Fruit fly (Drosophila melanogaster) whole organism, embryonic: Measurements from ENCODE around the gene Nmdar1.

ENCODE experiments used
- Aef1 ChIP-seq: fragments of 200-800 bp; sonication (Bioruptor generic); IDR thresholded peaks from 3 replicates; pipeline ENCODE4 v1.3.6; 2022; ENCODE audit warnings: missing biosample characterization, missing genetic modification characterization
- BEAF-32 ChIP-seq: fragments of 200-800 bp; sonication (Bioruptor generic); optimal IDR thresholded peaks from 3 replicates; lab custom pipeline; 2017; ENCODE audit warnings: missing biosample characterization, missing genetic modification characterization, mild to moderate bottlenecking, moderate library complexity, missing genetic modification reagents
- CG10209 ChIP-seq: fragments of 200-800 bp; sonication (Bioruptor generic); optimal IDR thresholded peaks from 3 replicates; lab custom pipeline; 2017; ENCODE audit warnings: missing biosample characterization, mild to moderate bottlenecking, missing genetic modification characterization, missing genetic modification reagents
- CG12744 ChIP-seq: fragments of 200-800 bp; sonication (Bioruptor generic); optimal IDR thresholded peaks from 2 replicates; lab custom pipeline; 2016; ENCODE audit warnings: missing biosample characterization, missing genetic modification characterization
- CG14050 ChIP-seq: fragments of 200-800 bp; sonication (Bioruptor generic); IDR thresholded peaks from 3 replicates; pipeline ENCODE4 v1.3.6; 2022; ENCODE audit warnings: missing biosample characterization, missing genetic modification characterization
- CG1529 ChIP-seq: fragments of 200-800 bp; sonication (Bioruptor generic); optimal IDR thresholded peaks from 3 replicates; lab custom pipeline; 2018; ENCODE audit warnings: missing biosample characterization, missing genetic modification characterization
- CG15696 ChIP-seq: fragments of 200-800 bp; sonication (Bioruptor generic); optimal IDR thresholded peaks from 2 replicates; lab custom pipeline; 2019; ENCODE audit warnings: missing biosample characterization, mild to moderate bottlenecking, missing genetic modification characterization, moderate library complexity
- CG17802 ChIP-seq: fragments of 200-800 bp; sonication (Bioruptor generic); optimal IDR thresholded peaks from 2 replicates; lab custom pipeline; 2018; ENCODE audit warnings: missing biosample characterization, mild to moderate bottlenecking, missing genetic modification characterization, moderate library complexity
- CG18599 ChIP-seq: fragments of 200-800 bp; sonication (Bioruptor generic); optimal IDR thresholded peaks from 3 replicates; lab custom pipeline; 2017; ENCODE audit warnings: missing biosample characterization, missing genetic modification characterization, mild to moderate bottlenecking, moderate library complexity, missing genetic modification reagents
- CG32767 ChIP-seq: fragments of 200-800 bp; sonication (Bioruptor generic); IDR thresholded peaks from 2 replicates; pipeline ENCODE4 v1.3.6; 2022; ENCODE audit warnings: missing biosample characterization, missing genetic modification characterization
- CG42726 ChIP-seq: fragments of 200-800 bp; sonication (Bioruptor generic); IDR thresholded peaks from 2 replicates; pipeline ENCODE4 v1.3.6; 2022; ENCODE audit warnings: missing biosample characterization, missing genetic modification characterization; ENCODE audit not compliant: partially characterized antibody
- CG6175 ChIP-seq: fragments of 200-800 bp; sonication (Bioruptor generic); IDR thresholded peaks from 3 replicates; pipeline ENCODE4 v1.3.6; 2022; ENCODE audit warnings: missing biosample characterization, missing genetic modification characterization
- CG7928 ChIP-seq: fragments of 200-800 bp; sonication (Bioruptor generic); optimal IDR thresholded peaks from 2 replicates; lab custom pipeline; 2017; ENCODE audit warnings: missing biosample characterization, mild to moderate bottlenecking, missing genetic modification characterization
- CG8290 ChIP-seq, 3 experiments: fragments of 200-800 bp; sonication (Bioruptor generic); optimal IDR thresholded peaks; 2 replicates each; lab custom pipeline; 2016 to 2019; ENCODE audit warnings: missing biosample characterization in 3 of 3, missing genetic modification characterization in 3 of 3, mild to moderate bottlenecking in 2 of 3, moderate library complexity in 1 of 3
- CG8388 ChIP-seq: fragments of 200-800 bp; sonication (Bioruptor generic); optimal IDR thresholded peaks from 2 replicates; lab custom pipeline; 2019; ENCODE audit warnings: missing biosample characterization, mild to moderate bottlenecking, missing genetic modification characterization, moderate library complexity
- CG8944 ChIP-seq: fragments of 200-800 bp; sonication (Bioruptor generic); optimal IDR thresholded peaks from 3 replicates; lab custom pipeline; 2016; ENCODE audit warnings: missing biosample characterization, missing genetic modification characterization
- CG9817 ChIP-seq: fragments of 200-800 bp; sonication (Bioruptor generic); optimal IDR thresholded peaks from 2 replicates; lab custom pipeline; 2018; ENCODE audit warnings: missing biosample characterization, mild to moderate bottlenecking, missing genetic modification characterization, moderate library complexity
- CTCF ChIP-seq: fragments of 200-800 bp; sonication (Bioruptor generic); optimal IDR thresholded peaks from 2 replicates; lab custom pipeline; 2017; ENCODE audit warnings: missing biosample characterization, mild to moderate bottlenecking, missing genetic modification characterization, moderate library complexity
- Drgx ChIP-seq: fragments of 200-800 bp; sonication (Bioruptor generic); IDR thresholded peaks from 2 replicates; pipeline ENCODE4 v1.3.6; 2022; ENCODE audit warnings: missing biosample characterization, missing genetic modification characterization
- Ets97D ChIP-seq: fragments of 200-800 bp; sonication (Bioruptor generic); optimal IDR thresholded peaks from 3 replicates; lab custom pipeline; 2016; ENCODE audit warnings: missing biosample characterization, missing genetic modification characterization
- Hand ChIP-seq: fragments of 200-800 bp; sonication (Bioruptor generic); optimal IDR thresholded peaks from 2 replicates; lab custom pipeline; 2017; ENCODE audit warnings: mild to moderate bottlenecking, missing biosample characterization, missing genetic modification reagents, missing genetic modification characterization
- MTF-1 ChIP-seq: fragments of 200-800 bp; sonication (Bioruptor generic); optimal IDR thresholded peaks from 2 replicates; lab custom pipeline; 2018; ENCODE audit warnings: missing biosample characterization, mild to moderate bottlenecking, missing genetic modification characterization, borderline replicate concordance
- NC2α ChIP-seq: fragments of 200-800 bp; sonication (Bioruptor generic); optimal IDR thresholded peaks from 2 replicates; lab custom pipeline; 2016; ENCODE audit warnings: missing biosample characterization, missing genetic modification characterization
- Oli ChIP-seq: fragments of 200-800 bp; sonication (Bioruptor generic); optimal IDR thresholded peaks from 2 replicates; lab custom pipeline; 2018; ENCODE audit warnings: missing biosample characterization, mild to moderate bottlenecking, missing genetic modification characterization, moderate library complexity
- Sin3A ChIP-seq: fragments of >200 bp; optimal IDR thresholded peaks from 2 replicates; lab custom pipeline; 2018
- Xbp1 ChIP-seq: fragments of 200-800 bp; sonication (Bioruptor generic); optimal IDR thresholded peaks from 3 replicates; lab custom pipeline; 2016; ENCODE audit warnings: missing biosample characterization, mild to moderate bottlenecking, missing genetic modification characterization
- abd-A ChIP-seq: fragments of 200-800 bp; sonication (Bioruptor generic); optimal IDR thresholded peaks from 3 replicates; lab custom pipeline; 2019; ENCODE audit warnings: missing biosample characterization, mild to moderate bottlenecking, missing genetic modification characterization, moderate library complexity
- aop ChIP-seq: fragments of 200-800 bp; sonication (Bioruptor generic); IDR thresholded peaks from 2 replicates; pipeline ENCODE4 v1.3.6; 2022; ENCODE audit warnings: missing biosample characterization, missing genetic modification characterization
- bcd ChIP-seq: fragments of 200-800 bp; sonication (Bioruptor generic); optimal IDR thresholded peaks from 2 replicates; lab custom pipeline; 2017; ENCODE audit warnings: missing biosample characterization, mild to moderate bottlenecking, missing genetic modification characterization
- chn ChIP-seq: fragments of 200-800 bp; sonication (Bioruptor generic); optimal IDR thresholded peaks from 2 replicates; lab custom pipeline; 2016; ENCODE audit warnings: missing biosample characterization, missing genetic modification characterization
- fd96Cb ChIP-seq: fragments of 200-800 bp; sonication (Bioruptor generic); optimal IDR thresholded peaks from 2 replicates; lab custom pipeline; 2018; ENCODE audit warnings: missing biosample characterization, mild to moderate bottlenecking, missing genetic modification characterization, moderate library complexity
- gfzf ChIP-seq: fragments of 200-800 bp; sonication (Bioruptor generic); optimal IDR thresholded peaks from 2 replicates; lab custom pipeline; 2016; ENCODE audit warnings: missing biosample characterization, mild to moderate bottlenecking, missing genetic modification characterization, moderate library complexity
- gro ChIP-seq: fragments of 200-800 bp; sonication (Bioruptor generic); optimal IDR thresholded peaks from 2 replicates; lab custom pipeline; 2016; ENCODE audit warnings: missing biosample characterization, missing genetic modification characterization
- hb ChIP-seq: fragments of 200-800 bp; sonication (Bioruptor generic); IDR thresholded peaks from 3 replicates; pipeline ENCODE4 v1.3.6; 2022; ENCODE audit warnings: missing biosample characterization, missing genetic modification characterization; ENCODE audit not compliant: partially characterized antibody
- insv ChIP-seq, 2 experiments: fragments of 200-800 bp; sonication (Bioruptor generic); optimal IDR thresholded peaks; 3 replicates each; lab custom pipeline; 2016 to 2018; ENCODE audit warnings: missing biosample characterization in 2 of 2, missing genetic modification characterization in 2 of 2
- inv ChIP-seq: fragments of 200-800 bp; sonication (Bioruptor generic); IDR thresholded peaks from 2 replicates; pipeline ENCODE4 v1.3.6; 2022; ENCODE audit warnings: missing biosample characterization, missing genetic modification characterization; ENCODE audit not compliant: partially characterized antibody
- jing ChIP-seq: fragments of 200-800 bp; sonication (Bioruptor generic); optimal IDR thresholded peaks from 2 replicates; lab custom pipeline; 2018; ENCODE audit warnings: missing biosample characterization, mild to moderate bottlenecking, missing genetic modification characterization
- luna ChIP-seq: fragments of 200-800 bp; sonication (Bioruptor generic); optimal IDR thresholded peaks from 2 replicates; lab custom pipeline; 2016; ENCODE audit warnings: missing biosample characterization, missing genetic modification characterization
- oc ChIP-seq: fragments of 200-800 bp; sonication (Bioruptor generic); optimal IDR thresholded peaks from 2 replicates; lab custom pipeline; 2018; ENCODE audit warnings: missing biosample characterization, mild to moderate bottlenecking, missing genetic modification characterization, moderate library complexity
- pfk ChIP-seq: fragments of 200-800 bp; sonication (Bioruptor generic); optimal IDR thresholded peaks from 2 replicates; lab custom pipeline; 2018; ENCODE audit warnings: missing biosample characterization, mild to moderate bottlenecking, missing genetic modification characterization, moderate library complexity
- repo ChIP-seq: fragments of 200-800 bp; sonication (Bioruptor generic); optimal IDR thresholded peaks from 2 replicates; lab custom pipeline; 2016; ENCODE audit warnings: missing biosample characterization, missing genetic modification characterization
- slou ChIP-seq: fragments of 200-800 bp; sonication (Bioruptor generic); optimal IDR thresholded peaks from 3 replicates; lab custom pipeline; 2016; ENCODE audit warnings: missing biosample characterization, missing genetic modification characterization
- stwl ChIP-seq: fragments of 200-800 bp; sonication (Bioruptor generic); optimal IDR thresholded peaks from 3 replicates; lab custom pipeline; 2018; ENCODE audit warnings: missing biosample characterization, mild to moderate bottlenecking, missing genetic modification characterization, moderate library complexity
- tgo ChIP-seq: fragments of 200-800 bp; sonication (Bioruptor generic); IDR thresholded peaks from 3 replicates; pipeline ENCODE4 v1.3.6; 2022; ENCODE audit warnings: missing biosample characterization, missing genetic modification characterization
- trem ChIP-seq: fragments of 200-800 bp; optimal IDR thresholded peaks from 3 replicates; lab custom pipeline; 2019; ENCODE audit warnings: missing biosample characterization, mild to moderate bottlenecking, missing genetic modification characterization, moderate library complexity
- ttk ChIP-seq: fragments of 200-800 bp; sonication (Bioruptor generic); IDR thresholded peaks from 2 replicates; pipeline ENCODE4 v2.1.2; 2022; ENCODE audit warnings: missing biosample characterization, missing genetic modification characterization
- vfl ChIP-seq: fragments of 200-800 bp; sonication (Bioruptor generic); optimal IDR thresholded peaks from 2 replicates; lab custom pipeline; 2016; ENCODE audit warnings: missing biosample characterization, missing genetic modification characterization
- vnd ChIP-seq: fragments of 200-800 bp; sonication (Bioruptor generic); IDR thresholded peaks from 3 replicates; pipeline ENCODE4 v1.3.6; 2022; ENCODE audit warnings: missing biosample characterization, missing genetic modification characterization; ENCODE audit not compliant: partially characterized antibody
- zen ChIP-seq: fragments of 200-800 bp; sonication (Bioruptor generic); optimal IDR thresholded peaks from 3 replicates; lab custom pipeline; 2018; ENCODE audit warnings: missing biosample characterization, mild to moderate bottlenecking, missing genetic modification characterization, moderate library complexity

Gene Nmdar1

DNA sequence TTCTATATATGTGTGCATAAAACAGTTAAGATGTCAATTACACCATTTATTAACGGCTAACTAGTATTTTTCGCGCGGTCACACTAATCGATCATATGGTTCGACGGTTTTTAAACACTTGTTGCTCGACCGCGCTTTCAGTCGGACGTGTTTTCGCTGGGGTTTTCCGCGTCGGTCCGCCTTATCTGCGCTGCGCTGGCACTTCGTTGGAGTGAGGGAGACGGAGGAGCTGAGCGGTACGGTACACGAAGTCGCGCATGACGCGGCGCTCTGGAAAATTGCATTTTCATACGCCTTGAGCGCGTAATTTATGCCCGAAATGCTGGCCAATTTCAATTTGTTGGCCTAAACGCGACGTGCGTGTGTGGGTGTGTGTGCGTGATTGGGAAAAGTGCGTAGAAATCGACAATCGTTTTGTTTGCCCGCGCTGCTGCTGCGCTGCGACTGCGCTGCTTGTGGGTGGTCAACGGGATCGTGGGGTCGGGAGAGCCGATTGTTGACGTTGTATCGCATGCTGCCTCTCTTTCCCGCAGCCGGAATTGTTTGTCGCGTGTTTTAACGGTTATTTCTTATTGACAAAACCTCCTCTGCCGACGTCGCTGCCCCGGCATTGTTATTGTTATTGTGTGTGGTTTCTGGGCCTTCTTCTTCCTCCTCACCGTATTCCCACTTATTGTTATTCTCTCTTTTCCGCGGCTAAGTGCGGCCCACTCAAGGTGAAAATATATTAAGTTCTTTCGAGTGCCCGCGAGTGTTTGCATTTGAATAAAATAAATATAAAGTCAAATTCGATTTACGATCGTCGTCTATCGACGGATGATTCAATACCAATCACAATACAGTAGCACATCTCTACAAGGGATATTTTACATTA is 5.9 kb downstream of the Nmdar1 start, which contains the start of gene Itpr (continued):
- no peak for TF ChIP-seq luna
- no peak for TF ChIP-seq CG7928 (GFP tag; lab: Kevin White, UChicago)
- TF ChIP-seq Ets97D (GFP tag; lab: Kevin White, UChicago), result no peak
- TF ChIP-seq fd96Cb (tag; lab: Kevin White, UChicago), result no peak
- peak; percentile 25 for TF ChIP-seq chn (GFP tag; lab: Kevin White, UChicago)
- no peak for TF ChIP-seq CTCF (GFP tag; lab: Kevin White, UChicago)
- TF ChIP-seq NC2α (GFP tag; lab: Kevin White, UChicago), result no peak
- TF ChIP-seq abd-A (tag; lab: Kevin White, UChicago), result no peak
- no peak for TF ChIP-seq CG32767 (GFP tag; lab: Robert Waterston, UW)
- peak; percentile 44 for TF ChIP-seq Sin3A (lab: Kevin White, UChicago)
- no peak for TF ChIP-seq CG1529 (GFP tag; lab: Kevin White, UChicago)
- TF ChIP-seq zen (tag; lab: Kevin White, UChicago), result no peak
- TF ChIP-seq jing (GFP tag; lab: Kevin White, UChicago), result no peak
- TF ChIP-seq insv (GFP tag; optimal IDR thresholded peaks at IDR 0.05; lab: Kevin White, UChicago), result no peak
- no peak for TF ChIP-seq Xbp1 (GFP tag; lab: Kevin White, UChicago)
- no peak for TF ChIP-seq vfl (GFP tag; lab: Kevin White, UChicago)
- TF ChIP-seq CG12744 (GFP tag; lab: Kevin White, UChicago), result no peak
- TF ChIP-seq tgo, result no peak
- no peak for TF ChIP-seq CG8388 (GFP tag; lab: Kevin White, UChicago)
- no peak for TF ChIP-seq CG18599
- peak; percentile 30 for TF ChIP-seq BEAF-32 (GFP tag; lab: Kevin White, UChicago)
- no peak for TF ChIP-seq Oli (tag; lab: Kevin White, UChicago)
- TF ChIP-seq inv (GFP tag; lab: Robert Waterston, UW), result peak; percentile 36; the same call in 1 of the 2 replicates
- TF ChIP-seq CG6175 (GFP tag; lab: Robert Waterston, UW), result no peak
- TF ChIP-seq CG9817 (tag; lab: Kevin White, UChicago), result no peak
- TF ChIP-seq aop (GFP tag; lab: Robert Waterston, UW), result no peak
- no peak for TF ChIP-seq slou (GFP tag; lab: Kevin White, UChicago)
- no peak for TF ChIP-seq CG8290 (GFP tag; optimal IDR thresholded peaks at IDR 0.05; lab: Kevin White, UChicago)
- TF ChIP-seq CG8290 (tag; optimal IDR thresholded peaks at IDR 0.05; lab: Kevin White, UChicago), result no peak
- no peak for TF ChIP-seq pfk (GFP tag; lab: Kevin White, UChicago)
- no peak for TF ChIP-seq ttk
- TF ChIP-seq CG17802 (tag; lab: Kevin White, UChicago), result no peak
- TF ChIP-seq CG14050, result no peak
- no peak for TF ChIP-seq Hand (GFP tag; lab: Kevin White, UChicago)
- TF ChIP-seq trem, result no peak
- TF ChIP-seq oc (tag; lab: Kevin White, UChicago), result no peak
- no peak for TF ChIP-seq MTF-1 (GFP tag; lab: Kevin White, UChicago)
- TF ChIP-seq bcd, result peak; percentile 5
- no peak for TF ChIP-seq vnd
- no peak for TF ChIP-seq gfzf
- TF ChIP-seq CG15696 (tag; lab: Kevin White, UChicago), result no peak
- no peak for TF ChIP-seq CG8944 (GFP tag; lab: Kevin White, UChicago)
- no peak for TF ChIP-seq gro (GFP tag; lab: Kevin White, UChicago)
- 0 out of 3 replicates have a peak, but pooled peaks have one; percentile 45 for TF ChIP-seq hb (GFP tag; lab: Robert Waterston, UW)
- 0 out of 3 replicates have a peak, but pooled peaks have one; percentile 21 for TF ChIP-seq Aef1 (GFP tag; lab: Robert Waterston, UW)
- TF ChIP-seq repo, result no peak
- TF ChIP-seq stwl (tag; lab: Kevin White, UChicago), result no peak
- no peak for TF ChIP-seq CG10209 (GFP tag; lab: Kevin White, UChicago)
- no peak for TF ChIP-seq Drgx
- TF ChIP-seq CG42726 (GFP tag; lab: Robert Waterston, UW), result peak; percentile 84
